Worm (Caenorhabditis elegans) whole organism, mixed stage, embryonic: ENCODE measurements around the gene C33D9.3.
A peak's percentile ranks its signal among the peaks of the same experiment; 100 is the strongest.

ENCODE experiments used
- M03D4.4 ChIP-seq: sonication (generic microtip); optimal IDR thresholded peaks from 2 replicates; lab custom pipeline; 2017; ENCODE audit warnings: mild to moderate bottlenecking, missing genetic modification characterization, missing compliant biosample characterization
- bed-3 ChIP-seq: fragments of 200-800 bp; sonication (Bioruptor generic); optimal IDR thresholded peaks from 3 replicates; lab custom pipeline; 2018; ENCODE audit warnings: mild to moderate bottlenecking, missing genetic modification characterization, moderate library complexity, missing compliant biosample characterization
- blmp-1 ChIP-seq: fragments of 150-350 bp; optimal IDR thresholded peaks from 2 replicates; lab custom pipeline; 2014; ENCODE audit warnings: missing biosample characterization, missing genetic modification characterization
- ceh-39 ChIP-seq: fragments of 150-350 bp; optimal IDR thresholded peaks from 2 replicates; lab custom pipeline; 2014; ENCODE audit warnings: missing biosample characterization, missing genetic modification characterization
- ceh-43 ChIP-seq: fragments of 200-800 bp; sonication (Bioruptor generic); optimal IDR thresholded peaks from 2 replicates; lab custom pipeline; 2018; ENCODE audit warnings: mild to moderate bottlenecking, missing genetic modification characterization, moderate library complexity, missing compliant biosample characterization
- ceh-83 ChIP-seq: fragments of 200-800 bp; sonication (Bioruptor generic); optimal IDR thresholded peaks from 2 replicates; lab custom pipeline; 2018; ENCODE audit warnings: mild to moderate bottlenecking, missing genetic modification characterization, missing compliant biosample characterization
- ces-1 ChIP-seq: fragments of 150-350 bp; optimal IDR thresholded peaks from 2 replicates; lab custom pipeline; 2014; ENCODE audit warnings: missing biosample characterization, missing genetic modification reagents, missing genetic modification characterization
- cnd-1 ChIP-seq: fragments of 200-800 bp; sonication (Bioruptor generic); optimal IDR thresholded peaks from 2 replicates; lab custom pipeline; 2018; ENCODE audit warnings: mild to moderate bottlenecking, missing genetic modification characterization, missing compliant biosample characterization
- drap-1 ChIP-seq: fragments of 200-800 bp; sonication (Bioruptor generic); optimal IDR thresholded peaks from 3 replicates; lab custom pipeline; 2018; ENCODE audit warnings: mild to moderate bottlenecking, missing genetic modification characterization, missing compliant biosample characterization
- elt-1 ChIP-seq: sonication (generic microtip); optimal IDR thresholded peaks from 2 replicates; lab custom pipeline; 2017; ENCODE audit warnings: missing genetic modification characterization, mild to moderate bottlenecking, missing compliant biosample characterization, antibody characterized with exemption, moderate library complexity, borderline replicate concordance; ENCODE audit not compliant: insufficient read depth
- elt-3 ChIP-seq: fragments of 150-350 bp; optimal IDR thresholded peaks from 2 replicates; lab custom pipeline; 2014; ENCODE audit warnings: missing biosample characterization, missing genetic modification characterization
- flh-1 ChIP-seq: fragments of 200-800 bp; sonication (Bioruptor generic); optimal IDR thresholded peaks from 2 replicates; lab custom pipeline; 2018; ENCODE audit warnings: mild to moderate bottlenecking, missing genetic modification characterization, moderate library complexity, missing compliant biosample characterization
- ham-2 ChIP-seq: fragments of 200-800 bp; sonication (Bioruptor generic); optimal IDR thresholded peaks from 2 replicates; lab custom pipeline; 2018; ENCODE audit warnings: mild to moderate bottlenecking, missing genetic modification characterization, missing compliant biosample characterization
- hlh-1 ChIP-seq: fragments of 150-350 bp; optimal IDR thresholded peaks from 2 replicates; lab custom pipeline; 2014; ENCODE audit warnings: missing biosample characterization, missing genetic modification reagents, missing genetic modification characterization
- lin-13 ChIP-seq: fragments of 150-350 bp; optimal IDR thresholded peaks from 2 replicates; lab custom pipeline; 2014; ENCODE audit warnings: missing biosample characterization, missing genetic modification characterization
- lin-32 ChIP-seq: fragments of 200-800 bp; sonication (Bioruptor generic); optimal IDR thresholded peaks from 2 replicates; lab custom pipeline; 2018; ENCODE audit warnings: mild to moderate bottlenecking, missing genetic modification characterization, missing compliant biosample characterization
- lsy-2 ChIP-seq: fragments of 150-350 bp; optimal IDR thresholded peaks from 2 replicates; lab custom pipeline; 2014; ENCODE audit warnings: missing biosample characterization, missing genetic modification characterization
- mab-5 ChIP-seq: fragments of 150-350 bp; optimal IDR thresholded peaks from 2 replicates; lab custom pipeline; 2014; ENCODE audit warnings: missing biosample characterization, missing genetic modification characterization
- mep-1 ChIP-seq: fragments of 150-350 bp; optimal IDR thresholded peaks from 2 replicates; lab custom pipeline; 2017; ENCODE audit warnings: missing biosample characterization, missing genetic modification reagents, missing genetic modification characterization, inconsistent platforms
- mls-2 ChIP-seq: sonication (generic microtip); optimal IDR thresholded peaks from 2 replicates; lab custom pipeline; 2016; ENCODE audit warnings: mild to moderate bottlenecking, missing genetic modification characterization, moderate library complexity, missing compliant biosample characterization
- nhr-12 ChIP-seq: fragments of 150-350 bp; optimal IDR thresholded peaks from 2 replicates; lab custom pipeline; 2014; ENCODE audit warnings: missing biosample characterization, missing genetic modification characterization
- nhr-2 ChIP-seq: fragments of 150-350 bp; optimal IDR thresholded peaks from 2 replicates; lab custom pipeline; 2014; ENCODE audit warnings: missing biosample characterization, missing genetic modification characterization
- nhr-237 ChIP-seq: fragments of 150-350 bp; optimal IDR thresholded peaks from 2 replicates; lab custom pipeline; 2014; ENCODE audit warnings: missing biosample characterization, missing genetic modification characterization
- nhr-28 ChIP-seq: fragments of 150-350 bp; optimal IDR thresholded peaks from 2 replicates; lab custom pipeline; 2014; ENCODE audit warnings: missing biosample characterization, missing genetic modification characterization
- nhr-76 ChIP-seq: sonication (generic microtip); optimal IDR thresholded peaks from 2 replicates; lab custom pipeline; 2017; ENCODE audit warnings: missing biosample characterization, missing genetic modification characterization
- pha-4 ChIP-seq: fragments of 150-350 bp; optimal IDR thresholded peaks from 2 replicates; lab custom pipeline; 2018; ENCODE audit warnings: missing biosample characterization, missing genetic modification reagents, missing genetic modification characterization
- sem-2 ChIP-seq: fragments of 200-800 bp; sonication (Bioruptor generic); optimal IDR thresholded peaks from 2 replicates; lab custom pipeline; 2018; ENCODE audit warnings: mild to moderate bottlenecking, missing genetic modification characterization, missing compliant biosample characterization
- snpc-4 ChIP-seq: fragments of 150-350 bp; optimal IDR thresholded peaks from 2 replicates; lab custom pipeline; 2014; ENCODE audit warnings: missing biosample characterization, missing genetic modification characterization
- sptf-1 ChIP-seq: sonication (generic microtip); optimal IDR thresholded peaks from 2 replicates; lab custom pipeline; 2017; ENCODE audit warnings: mild to moderate bottlenecking, missing genetic modification characterization, moderate library complexity, missing compliant biosample characterization
- tbx-8 ChIP-seq: fragments of 200-800 bp; sonication (Bioruptor generic); optimal IDR thresholded peaks from 2 replicates; lab custom pipeline; 2018; ENCODE audit warnings: mild to moderate bottlenecking, missing genetic modification characterization, moderate library complexity, missing compliant biosample characterization
- unc-120 ChIP-seq: sonication (generic microtip); optimal IDR thresholded peaks from 2 replicates; lab custom pipeline; 2017; ENCODE audit warnings: missing genetic modification characterization, missing compliant biosample characterization; ENCODE audit not compliant: poor library complexity, severe bottlenecking
- unc-39 ChIP-seq: fragments of 150-350 bp; optimal IDR thresholded peaks from 2 replicates; lab custom pipeline; 2014; ENCODE audit warnings: missing biosample characterization, missing genetic modification characterization
- unc-62 ChIP-seq: fragments of 150-350 bp; optimal IDR thresholded peaks from 2 replicates; lab custom pipeline; 2014; ENCODE audit warnings: missing biosample characterization, missing genetic modification reagents, missing genetic modification characterization
- zip-8 ChIP-seq: fragments of 150-350 bp; optimal IDR thresholded peaks from 2 replicates; lab custom pipeline; 2014; ENCODE audit warnings: missing biosample characterization, missing genetic modification characterization
- ztf-11 ChIP-seq: fragments of 150-350 bp; optimal IDR thresholded peaks from 2 replicates; lab custom pipeline; 2014; ENCODE audit warnings: missing biosample characterization, missing genetic modification characterization

The C33D9.3 gene

DNA sequence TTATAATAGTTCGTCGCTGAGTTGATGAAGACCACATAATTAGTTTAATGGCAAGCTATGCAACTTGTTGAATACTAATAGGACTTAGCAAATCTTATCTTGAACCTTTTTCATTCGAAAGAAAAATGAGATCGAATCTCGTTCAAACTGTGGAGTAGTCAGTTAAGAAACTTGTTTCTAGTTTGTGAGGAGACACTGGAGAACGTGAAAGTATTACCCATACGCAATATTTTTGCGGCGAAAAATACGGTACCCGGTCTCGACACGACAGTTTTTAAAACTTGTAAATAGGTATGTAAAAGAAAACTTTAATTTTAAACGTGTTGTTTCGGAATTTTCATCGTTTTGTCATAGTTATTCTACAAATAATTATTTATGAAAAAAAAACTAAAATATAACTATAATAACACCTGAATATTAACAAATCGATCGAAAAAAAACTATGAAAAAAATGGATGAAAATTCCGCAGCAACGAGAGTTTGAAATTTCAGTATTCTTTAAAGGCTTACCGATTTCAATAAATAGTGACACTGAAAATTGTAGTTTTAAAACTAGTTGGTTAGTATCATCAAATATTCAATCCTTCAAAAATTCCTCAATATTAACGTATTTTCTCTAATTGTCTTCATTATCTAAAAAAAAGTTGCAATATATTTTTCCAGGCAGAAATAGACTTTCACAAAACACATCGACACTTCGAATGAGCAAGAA is 47.0 kb downstream of the C33D9.3 start, which contains the start of the genes F20C5.7 and parg-1:
F20C5.7 (minus strand) TSS at position 101 of the 712 bp plus-strand sequence.
parg-1 (plus strand) TSS at position 662 of the 712 bp plus-strand sequence.
- TF ChIP-seq lsy-2 (tag; lab: Kevin White, UChicago) (no peak), unc-120 (no peak), blmp-1 (no peak), nhr-12 (tag; lab: Kevin White, UChicago) (no peak)
- TF ChIP-seq, all 35 proteins: peak for 0

DNA sequence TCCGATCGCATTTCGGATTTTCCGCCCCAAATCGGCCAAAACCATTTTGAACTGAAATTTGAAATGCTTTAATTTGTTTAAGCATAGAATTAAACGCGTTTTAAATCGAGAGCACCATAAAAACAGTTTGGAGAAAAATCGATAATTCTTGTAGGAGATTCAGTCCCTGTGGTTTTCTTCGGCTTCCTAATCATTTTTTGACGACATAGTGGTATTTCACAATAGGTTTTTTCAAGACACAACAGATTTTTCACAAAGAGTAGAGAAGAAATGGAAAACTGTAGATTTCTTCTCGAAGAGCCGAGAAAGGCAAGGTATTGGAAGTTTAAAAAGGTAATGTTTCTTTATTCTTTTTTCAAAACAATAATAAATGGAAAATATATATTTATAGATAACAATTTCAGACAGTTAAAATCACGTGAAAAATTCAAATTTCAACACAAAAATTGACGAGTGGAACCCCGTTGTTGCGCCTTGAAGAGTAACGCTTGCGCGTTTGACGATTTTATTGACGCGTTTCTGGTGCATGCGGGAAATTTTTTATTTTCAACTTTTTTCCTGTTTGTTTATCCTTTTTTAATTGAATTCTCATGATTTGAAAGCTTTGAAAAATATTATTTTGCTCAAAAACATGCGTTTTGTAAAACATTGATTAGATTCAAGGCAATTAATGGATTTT is 48.9 kb downstream of the C33D9.3 start, which contains the start of gene F21D5.7:
F21D5.7 (minus strand) TSS at position 51 of the 679 bp plus-strand sequence.
- TF ChIP-seq drap-1: no peak
- peak; percentile 31 for TF ChIP-seq sptf-1 (tag; lab: Kevin White, UChicago)
- no peak for TF ChIP-seq ham-2 (GFP tag; lab: Kevin White, UChicago)
- no peak for TF ChIP-seq bed-3 (GFP tag; lab: Kevin White, UChicago)
- no peak for TF ChIP-seq sem-2 (GFP tag; lab: Kevin White, UChicago)
- TF ChIP-seq ceh-43 (GFP tag; lab: Kevin White, UChicago): no peak
- no peak for TF ChIP-seq hlh-1
- no peak for TF ChIP-seq nhr-12 (tag; lab: Kevin White, UChicago)
- no peak for TF ChIP-seq ztf-11 (tag; lab: Kevin White, UChicago)
- no peak for TF ChIP-seq lin-32
- TF ChIP-seq unc-120: no peak
- TF ChIP-seq lsy-2 (tag; lab: Kevin White, UChicago): peak; percentile 65
- TF ChIP-seq zip-8: no peak
- no peak for TF ChIP-seq M03D4.4 (tag; lab: Kevin White, UChicago)
- TF ChIP-seq elt-3 (tag; lab: Kevin White, UChicago): no peak
- TF ChIP-seq cnd-1 (tag; lab: Kevin White, UChicago): no peak
- no peak for TF ChIP-seq ceh-39 (tag; lab: Kevin White, UChicago)
- TF ChIP-seq tbx-8 (GFP tag; lab: Kevin White, UChicago): no peak
- TF ChIP-seq mab-5 (tag; lab: Kevin White, UChicago): no peak
- no peak for TF ChIP-seq nhr-76 (tag; lab: Kevin White, UChicago)
- no peak for TF ChIP-seq blmp-1
- no peak for TF ChIP-seq unc-62 (GFP tag; lab: Kevin White, UChicago)
- peak; percentile 28 for TF ChIP-seq ces-1
- TF ChIP-seq lin-13: peak; percentile 1
- TF ChIP-seq nhr-237: peak; percentile 33
- TF ChIP-seq snpc-4: no peak
- TF ChIP-seq mep-1 (tag; lab: Kevin White, UChicago): peak; percentile 49
- TF ChIP-seq nhr-2 (tag; lab: Kevin White, UChicago): no peak
- TF ChIP-seq flh-1: no peak
- no peak for TF ChIP-seq elt-1 (tag; lab: Kevin White, UChicago)
- TF ChIP-seq ceh-83 (GFP tag; lab: Kevin White, UChicago): no peak
- TF ChIP-seq pha-4: peak; percentile 36
- TF ChIP-seq unc-39 (tag; lab: Kevin White, UChicago): no peak
- no peak for TF ChIP-seq mls-2 (tag; lab: Kevin White, UChicago)
- TF ChIP-seq nhr-28: no peak

DNA sequence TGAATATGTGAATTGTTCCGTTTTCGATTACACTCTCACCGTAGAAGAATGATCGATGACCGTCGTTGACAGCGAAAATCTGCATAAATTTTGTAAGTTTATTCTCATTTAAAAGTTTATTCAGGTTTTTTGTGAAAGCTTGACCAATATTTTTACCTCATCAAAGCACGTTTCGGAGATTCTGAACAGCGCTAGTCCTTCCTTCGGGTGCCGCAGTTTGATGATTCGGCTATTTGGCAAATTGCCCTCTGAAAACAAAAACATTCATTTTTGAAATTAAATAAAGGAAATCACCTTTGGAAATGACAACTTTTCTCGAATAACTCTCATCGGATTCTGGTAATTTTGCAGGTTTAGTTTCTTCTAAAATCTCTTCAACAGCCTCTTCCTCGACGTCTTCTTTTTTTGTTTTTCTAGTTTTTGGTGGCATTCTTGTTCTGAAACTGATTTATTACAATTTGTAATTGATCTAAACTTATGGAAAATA is 51.7 kb downstream of the C33D9.3 start, which contains the start of gene F21D5.6:
F21D5.6 (minus strand) TSS at position 437 of the 487 bp plus-strand sequence.
- TF ChIP-seq ceh-43 (GFP tag; lab: Kevin White, UChicago) (no peak), ceh-39 (tag; lab: Kevin White, UChicago) (no peak), unc-39 (tag; lab: Kevin White, UChicago) (no peak), lsy-2 (tag; lab: Kevin White, UChicago) (no peak), cnd-1 (tag; lab: Kevin White, UChicago) (no peak), lin-13 (no peak), pha-4 (no peak), mab-5 (tag; lab: Kevin White, UChicago) (no peak), nhr-76 (tag; lab: Kevin White, UChicago) (no peak), sem-2 (GFP tag; lab: Kevin White, UChicago) (no peak), nhr-12 (tag; lab: Kevin White, UChicago) (no peak), ces-1 (no peak), ztf-11 (tag; lab: Kevin White, UChicago) (no peak), elt-3 (tag; lab: Kevin White, UChicago) (no peak), unc-62 (GFP tag; lab: Kevin White, UChicago) (no peak), ceh-83 (GFP tag; lab: Kevin White, UChicago) (no peak)
- TF ChIP-seq, all 35 proteins: peak for 0
